Fruit fly (Drosophila melanogaster) whole organism, embryonic: Measurements from ENCODE around the gene CG15155.

Experiments
- CG10267 ChIP-seq: fragments of 200-800 bp; sonication (Bioruptor generic); optimal IDR thresholded peaks from 2 replicates; lab custom pipeline; 2018; ENCODE audit warnings: missing biosample characterization, mild to moderate bottlenecking, missing genetic modification characterization, moderate library complexity
- CG1832 ChIP-seq: fragments of 200-800 bp; sonication (Bioruptor generic); optimal IDR thresholded peaks from 2 replicates; lab custom pipeline; 2017; ENCODE audit warnings: missing biosample characterization, mild to moderate bottlenecking, missing genetic modification characterization, inconsistent platforms
- CG6272 ChIP-seq: fragments of 200-800 bp; sonication (Bioruptor generic); IDR thresholded peaks from 2 replicates; pipeline ENCODE4 v1.3.6; 2022; ENCODE audit warnings: missing biosample characterization, missing genetic modification characterization
- CG8290 ChIP-seq, 3 experiments: fragments of 200-800 bp; sonication (Bioruptor generic); optimal IDR thresholded peaks; 2 replicates each; lab custom pipeline; 2016 to 2019; ENCODE audit warnings: missing biosample characterization in 3 of 3, missing genetic modification characterization in 3 of 3, mild to moderate bottlenecking in 2 of 3, moderate library complexity in 1 of 3
- CG8478 ChIP-seq: fragments of >200 bp; optimal IDR thresholded peaks from 2 replicates; lab custom pipeline; 2018
- Ravus ChIP-seq: fragments of 200-800 bp; sonication (Bioruptor generic); IDR thresholded peaks from 2 replicates; pipeline ENCODE4 v1.3.6; 2022; ENCODE audit warnings: missing biosample characterization, missing genetic modification characterization
- Xbp1 ChIP-seq: fragments of 200-800 bp; sonication (Bioruptor generic); optimal IDR thresholded peaks from 3 replicates; lab custom pipeline; 2016; ENCODE audit warnings: missing biosample characterization, mild to moderate bottlenecking, missing genetic modification characterization
- hth ChIP-seq: fragments of >200 bp; optimal IDR thresholded peaks from 2 replicates; lab custom pipeline; 2017; ENCODE audit warnings: inconsistent platforms
- ssp ChIP-seq: fragments of 200-800 bp; sonication (Bioruptor generic); IDR thresholded peaks from 2 replicates; pipeline ENCODE4 v1.3.6; 2022; ENCODE audit warnings: missing biosample characterization, missing genetic modification characterization

DNA sequence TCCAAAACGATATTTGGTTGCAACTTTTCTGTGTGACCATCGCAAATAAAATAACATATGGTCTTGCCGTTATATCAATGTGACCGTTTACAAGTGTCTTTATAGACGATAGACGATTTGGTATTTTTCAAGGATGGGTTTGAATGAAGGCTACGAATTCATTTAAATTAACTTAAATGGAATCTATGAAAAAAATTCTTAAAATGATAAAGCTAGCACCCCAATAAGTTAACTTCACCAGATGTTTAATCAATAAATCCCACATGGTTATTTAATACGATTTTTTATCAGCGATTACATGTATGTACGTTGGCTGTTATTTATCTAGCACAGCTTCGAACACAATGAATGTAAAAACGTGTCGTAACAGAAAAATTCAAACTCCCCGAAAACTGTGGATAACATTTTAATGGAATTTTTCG lies 4.0 kb downstream of the CG15155 start:
- TF ChIP-seq CG10267 (tag; lab: Kevin White, UChicago): no peak
- no peak for TF ChIP-seq CG8290 (GFP tag; optimal IDR thresholded peaks at IDR 0.05; lab: Kevin White, UChicago)
- TF ChIP-seq CG8290 (tag; optimal IDR thresholded peaks at IDR 0.05; lab: Kevin White, UChicago): no peak
- TF ChIP-seq Ravus (GFP tag; lab: Robert Waterston, UW): no peak
- no peak for TF ChIP-seq Xbp1 (GFP tag; lab: Kevin White, UChicago)
- TF ChIP-seq CG8478: no peak
- no peak for TF ChIP-seq hth (lab: Kevin White, UChicago)
- TF ChIP-seq CG1832 (GFP tag; lab: Kevin White, UChicago): no peak
- TF ChIP-seq ssp (GFP tag; lab: Robert Waterston, UW): no peak
- no peak for TF ChIP-seq CG6272 (GFP tag; lab: Robert Waterston, UW)
